Fruit fly (Drosophila melanogaster): ENCODE results near the gene unc80.

The unc80 gene

DNA sequence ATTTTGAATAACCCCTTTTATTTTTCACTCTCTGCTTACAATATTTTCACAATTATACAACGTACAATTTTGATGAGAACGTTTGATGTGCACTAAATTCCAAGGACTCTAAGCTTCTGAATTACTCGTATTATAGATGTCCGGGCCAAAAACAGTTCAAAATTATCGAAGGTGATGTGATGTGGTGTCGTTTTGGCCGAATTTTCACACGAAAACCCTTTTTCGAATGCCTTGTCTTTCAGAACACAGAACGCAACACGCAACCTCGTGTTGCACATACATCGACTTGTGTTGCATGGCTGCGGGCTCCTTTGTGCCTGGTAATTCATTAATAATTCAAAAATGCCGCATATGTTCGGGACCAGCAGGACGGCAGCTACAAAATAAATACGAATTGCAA lies 25.8 kb downstream of the unc80 start, which contains the start of gene CG31055:
Gene CG31055, minus strand, starts transcription at position 101 of the 400 bp plus-strand sequence.
- TF ChIP-seq h (optimal IDR thresholded peaks at IDR 0.05), result no peak
- TF ChIP-seq insv (optimal IDR thresholded peaks at IDR 0.05), result no peak
- TF ChIP-seq ttk (optimal IDR thresholded peaks at IDR 0.05), result no peak
- no peak for TF ChIP-seq Myc (optimal IDR thresholded peaks at IDR 0.05)
- no peak for TF ChIP-seq psq (optimal IDR thresholded peaks at IDR 0.05)
- TF ChIP-seq Sin3A (optimal IDR thresholded peaks at IDR 0.05), result no peak

DNA sequence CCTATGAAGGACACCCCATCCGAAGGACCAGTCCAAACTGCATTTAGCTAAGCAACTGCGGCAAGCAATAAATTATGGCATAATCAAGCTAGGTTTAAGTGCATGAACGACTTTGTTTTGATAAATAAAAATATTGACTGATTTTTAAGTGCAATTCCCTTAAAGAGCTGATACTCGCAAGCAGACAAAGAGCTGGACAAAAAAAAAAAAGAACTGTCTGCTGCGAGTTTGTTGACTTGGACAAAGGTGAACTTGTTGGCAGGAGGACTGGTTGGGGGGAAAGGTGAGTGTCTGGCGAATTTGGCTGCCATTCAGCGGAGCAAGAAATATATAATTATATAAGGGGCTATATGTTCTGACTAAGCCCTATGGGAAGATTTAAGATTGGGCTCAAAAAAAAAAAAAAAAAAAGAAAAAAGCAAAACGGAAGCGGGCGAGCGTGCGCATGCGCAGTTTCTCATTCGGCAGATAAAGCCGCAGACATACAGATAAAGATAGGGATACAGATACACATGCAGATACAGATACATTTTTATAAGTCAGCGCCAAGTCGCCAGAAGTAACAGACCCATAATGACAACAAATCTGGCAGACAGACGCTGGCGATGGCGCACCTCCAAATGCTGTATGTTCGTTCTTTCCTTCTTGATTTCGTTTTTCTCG lies 30.5 kb downstream of the unc80 start:
- TF ChIP-seq ttk (optimal IDR thresholded peaks at IDR 0.05) (no peak), insv (optimal IDR thresholded peaks at IDR 0.05) (no peak), psq (optimal IDR thresholded peaks at IDR 0.05) (no peak), Myc (optimal IDR thresholded peaks at IDR 0.05) (no peak), Sin3A (optimal IDR thresholded peaks at IDR 0.05) (no peak), h (optimal IDR thresholded peaks at IDR 0.05) (no peak)

DNA sequence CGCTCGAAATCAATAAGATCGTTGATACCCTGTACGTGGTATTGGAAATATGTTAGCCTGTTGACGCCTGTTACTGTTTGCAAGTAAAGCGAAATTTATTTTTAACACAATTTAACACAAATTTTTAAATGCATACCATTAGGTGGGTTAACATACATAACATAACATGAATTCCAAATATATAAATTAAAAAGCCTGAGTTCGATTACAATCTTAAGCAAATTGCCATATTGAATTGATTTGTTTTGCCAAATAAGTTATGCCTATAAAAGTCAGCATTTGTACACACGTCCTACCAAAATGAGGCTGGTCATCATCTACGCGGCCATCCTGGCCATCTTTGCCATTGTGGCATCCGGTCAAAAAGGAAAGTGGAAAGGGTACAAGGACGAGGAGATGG lies 31.8 kb downstream of the unc80 start, which contains the start of gene CG43319:
Gene CG43319, plus strand, starts transcription at position 301 of the 400 bp plus-strand sequence.
- TF ChIP-seq ttk (optimal IDR thresholded peaks at IDR 0.05), result no peak
- TF ChIP-seq Sin3A (optimal IDR thresholded peaks at IDR 0.05), result no peak
- TF ChIP-seq Myc (optimal IDR thresholded peaks at IDR 0.05), result no peak
- no peak for TF ChIP-seq h (optimal IDR thresholded peaks at IDR 0.05)

DNA sequence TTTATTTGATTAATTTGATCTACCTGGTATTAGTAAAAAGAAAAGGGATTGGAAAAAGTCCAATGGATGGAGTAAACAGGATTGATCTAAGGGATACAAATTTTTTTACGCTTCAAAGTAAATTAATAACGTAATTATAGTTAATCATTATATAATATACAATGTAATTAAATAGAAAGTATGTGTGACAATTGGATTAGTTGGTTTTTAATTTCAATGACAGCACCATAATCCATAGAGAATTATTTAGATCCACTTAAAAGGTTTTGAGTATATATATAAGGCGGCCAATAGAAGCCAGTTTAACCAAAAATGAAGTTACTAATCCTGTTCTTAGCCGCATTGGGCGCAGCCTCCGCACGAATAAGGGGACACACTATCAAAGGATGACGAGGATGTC lies 32.3 kb downstream of the unc80 start, which contains the start of gene Acp98AB:
Gene Acp98AB, plus strand, starts transcription at position 301 of the 400 bp plus-strand sequence.
- TF ChIP-seq ttk (optimal IDR thresholded peaks at IDR 0.05) (no peak), psq (optimal IDR thresholded peaks at IDR 0.05) (no peak), h (optimal IDR thresholded peaks at IDR 0.05) (no peak), Myc (optimal IDR thresholded peaks at IDR 0.05) (no peak), insv (optimal IDR thresholded peaks at IDR 0.05) (no peak), Sin3A (optimal IDR thresholded peaks at IDR 0.05) (no peak)

DNA sequence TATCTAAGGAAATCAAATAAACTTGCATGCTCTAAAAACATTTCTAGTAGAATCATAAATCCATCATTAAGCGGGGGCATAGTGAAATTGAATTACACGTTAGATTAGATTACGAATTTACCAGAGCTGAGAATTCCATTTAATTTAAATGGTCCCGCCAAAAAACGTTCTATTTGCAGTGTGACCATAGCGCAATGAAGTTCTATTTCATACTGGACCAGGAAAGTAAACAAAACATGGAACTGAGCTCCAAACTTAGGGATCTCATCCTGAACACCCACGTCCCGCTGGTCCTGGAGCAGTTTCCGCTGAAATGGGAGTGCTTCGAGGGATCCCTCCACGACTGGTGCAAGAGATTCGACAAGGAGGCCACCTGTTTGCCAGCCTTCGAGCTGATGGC lies 32.8 kb downstream of the unc80 start, which contains the start of gene HSPBAP1:
Gene HSPBAP1, plus strand, starts transcription at position 217 of the 400 bp plus-strand sequence.
- TF ChIP-seq h (optimal IDR thresholded peaks at IDR 0.05) (no peak), Sin3A (optimal IDR thresholded peaks at IDR 0.05) (no peak), ttk (optimal IDR thresholded peaks at IDR 0.05) (no peak), psq (optimal IDR thresholded peaks at IDR 0.05) (no peak), Myc (optimal IDR thresholded peaks at IDR 0.05) (no peak), insv (optimal IDR thresholded peaks at IDR 0.05) (no peak)

DNA sequence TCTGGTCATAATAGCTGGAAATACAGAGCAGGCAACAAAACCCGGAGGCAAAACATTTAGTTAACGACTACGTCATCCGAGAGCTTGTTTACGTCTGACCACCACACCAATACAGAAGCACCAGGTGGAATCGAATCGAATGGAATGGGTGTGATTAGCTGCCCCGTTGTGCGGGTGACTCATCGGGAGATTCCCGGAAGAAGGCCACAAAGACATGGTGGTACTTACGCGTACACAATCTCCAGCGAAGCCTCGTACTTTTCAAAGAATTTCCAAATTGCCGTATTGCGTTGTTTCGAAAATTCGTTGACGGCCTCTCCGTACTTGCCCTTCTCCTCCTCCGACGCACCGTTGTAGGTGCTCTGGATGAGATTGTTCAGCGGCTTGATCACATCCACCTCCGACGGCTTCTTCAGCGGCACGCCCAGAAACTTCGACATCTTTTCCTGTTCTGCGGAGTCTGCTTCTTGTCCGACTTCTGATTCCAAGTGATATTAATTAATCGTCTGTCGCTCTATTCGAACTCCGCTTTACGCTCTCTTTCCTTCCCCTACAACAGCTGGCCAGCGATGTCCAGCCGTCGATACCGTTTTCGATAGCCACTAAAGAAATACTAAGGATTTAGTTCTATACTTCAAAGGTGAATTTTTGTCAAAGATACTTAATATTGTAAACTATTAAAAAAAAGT lies 37.4 kb downstream of the unc80 start, which contains the start of gene ALiX:
Gene ALiX, minus strand, starts transcription at position 571 of the 689 bp plus-strand sequence.
- TF ChIP-seq Sin3A (optimal IDR thresholded peaks at IDR 0.05) (no peak), h (optimal IDR thresholded peaks at IDR 0.05) (no peak), insv (optimal IDR thresholded peaks at IDR 0.05) (no peak), Myc (optimal IDR thresholded peaks at IDR 0.05) (no peak), ttk (optimal IDR thresholded peaks at IDR 0.05) (no peak), psq (optimal IDR thresholded peaks at IDR 0.05) (no peak)

DNA sequence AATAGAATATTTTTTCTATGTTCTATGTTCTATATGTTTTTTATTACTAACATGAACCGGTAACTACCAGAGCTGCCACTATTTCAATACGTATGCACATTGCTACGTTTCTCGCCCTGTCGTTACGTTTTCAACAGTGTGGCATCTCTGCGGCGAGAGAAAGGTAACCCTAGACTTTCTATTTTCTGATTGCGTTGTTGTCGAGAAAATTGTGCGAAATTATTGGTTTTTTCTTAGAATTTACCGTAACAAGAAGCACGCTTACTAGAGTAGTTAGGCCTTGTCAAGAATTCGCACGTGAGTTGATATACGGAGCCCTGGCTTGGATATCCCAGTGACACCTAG lies 38.0 kb downstream of the unc80 start, which contains the start of gene btz:
Gene btz, plus strand, starts transcription at position 133 of the 345 bp plus-strand sequence.
- TF ChIP-seq ttk (optimal IDR thresholded peaks at IDR 0.05), result no peak
- no peak for TF ChIP-seq insv (optimal IDR thresholded peaks at IDR 0.05)

DNA sequence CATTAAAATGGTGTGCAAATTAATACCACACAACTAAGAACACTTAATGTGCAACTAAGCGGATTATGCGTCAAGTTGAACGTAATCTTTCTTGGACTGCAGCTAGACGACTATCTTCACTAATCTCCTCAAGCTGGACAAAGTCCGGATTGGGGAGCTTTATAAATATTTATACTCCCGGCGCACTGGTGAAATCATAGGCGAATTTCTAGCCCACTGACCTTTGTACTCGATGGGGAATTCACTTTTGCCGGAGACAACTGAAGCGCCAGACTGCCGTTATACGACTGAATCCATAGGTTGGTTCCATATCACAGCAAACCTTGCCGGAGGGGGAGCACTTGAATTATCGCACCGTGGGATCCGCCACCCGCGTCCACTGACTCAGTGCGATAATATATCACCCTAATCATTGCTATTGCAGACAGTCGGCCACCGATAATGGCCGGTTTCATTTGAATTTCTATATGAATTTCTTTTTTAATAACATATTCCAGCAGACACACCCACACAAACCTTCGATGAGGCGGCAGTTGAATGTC lies 43.9 kb downstream of the unc80 start:
- TF ChIP-seq h (optimal IDR thresholded peaks at IDR 0.05) (no peak), psq (optimal IDR thresholded peaks at IDR 0.05) (no peak), Myc (optimal IDR thresholded peaks at IDR 0.05) (no peak), Sin3A (optimal IDR thresholded peaks at IDR 0.05) (no peak), insv (optimal IDR thresholded peaks at IDR 0.05) (no peak), ttk (optimal IDR thresholded peaks at IDR 0.05) (no peak)

DNA sequence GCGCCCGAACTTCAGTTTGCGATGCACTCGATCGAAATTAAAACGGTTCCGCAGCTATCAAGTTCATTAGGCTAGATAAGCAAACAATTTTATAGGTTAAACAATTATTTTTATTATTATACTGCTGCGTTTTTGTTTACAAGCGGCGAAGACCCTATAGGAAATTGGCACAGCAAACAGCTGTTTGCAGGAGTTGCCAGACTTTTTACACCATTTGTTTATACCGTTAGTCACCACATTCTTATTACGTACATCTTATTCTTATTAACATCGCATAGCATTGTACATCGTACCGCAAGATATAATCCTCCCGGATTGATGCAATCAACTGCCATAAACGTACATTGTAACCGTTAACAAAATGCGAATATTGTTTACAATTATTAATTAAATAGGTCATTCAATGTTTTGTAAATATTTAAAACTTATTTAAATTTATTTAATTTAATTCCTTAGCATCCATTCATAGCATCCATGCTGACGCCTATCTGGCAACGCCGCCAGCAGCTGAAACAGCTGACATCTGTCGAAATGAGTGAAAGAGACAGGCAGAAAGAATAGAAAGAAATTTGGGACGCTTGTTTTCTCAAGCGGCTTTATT lies 44.4 kb downstream of the unc80 start, which contains the start of the genes CROT and CG12877:
Gene CROT, minus strand, starts transcription at position 171 of the 601 bp plus-strand sequence.
Gene CG12877, plus strand, starts transcription at position 520 of the 601 bp plus-strand sequence.
- TF ChIP-seq h (optimal IDR thresholded peaks at IDR 0.05), result no peak
- TF ChIP-seq psq (optimal IDR thresholded peaks at IDR 0.05), result no peak
- no peak for TF ChIP-seq Sin3A (optimal IDR thresholded peaks at IDR 0.05)
- no peak for TF ChIP-seq Myc (optimal IDR thresholded peaks at IDR 0.05)
- no peak for TF ChIP-seq insv (optimal IDR thresholded peaks at IDR 0.05)
- no peak for TF ChIP-seq ttk (optimal IDR thresholded peaks at IDR 0.05)
